Worm (Caenorhabditis elegans) whole organism, young adult: ENCODE results near the gene F17C8.3.

Source experiments
- B0035.1 ChIP-seq: sonication (generic microtip); optimal IDR thresholded peaks from 2 replicates; lab custom pipeline; 2016; ENCODE audit warnings: missing genetic modification characterization, mild to moderate bottlenecking, missing compliant biosample characterization, missing genotype, missing genetic modification reagents
- B0336.3 ChIP-seq: fragments of 200-800 bp; sonication (Bioruptor generic); IDR thresholded peaks from 2 replicates; pipeline ENCODE4 v1.3.6; 2022; ENCODE audit warnings: missing genetic modification characterization, missing compliant biosample characterization
- C17E4.6 ChIP-seq: fragments of 200-800 bp; sonication (Bioruptor generic); IDR thresholded peaks from 2 replicates; pipeline ENCODE4 v1.3.6; 2022; ENCODE audit warnings: missing genetic modification reagents, missing genetic modification characterization, missing compliant biosample characterization
- F33H1.4 ChIP-seq: fragments of 200-800 bp; sonication (Bioruptor generic); IDR thresholded peaks from 2 replicates; pipeline ENCODE4 v1.3.6; 2022; ENCODE audit warnings: missing genetic modification reagents, missing genetic modification characterization, missing compliant biosample characterization
- F55B11.4 ChIP-seq: sonication (generic microtip); optimal IDR thresholded peaks from 2 replicates; lab custom pipeline; 2016; ENCODE audit warnings: missing compliant biosample characterization, missing genetic modification characterization, borderline replicate concordance; ENCODE audit not compliant: insufficient read depth
- K11D2.4 ChIP-seq: fragments of 200-800 bp; sonication (Bioruptor generic); IDR thresholded peaks from 2 replicates; pipeline ENCODE4 v1.3.6; 2022; ENCODE audit warnings: missing genetic modification reagents, missing genetic modification characterization, missing compliant biosample characterization
- K12H6.12 ChIP-seq: fragments of 200-800 bp; sonication (Bioruptor generic); optimal IDR thresholded peaks from 2 replicates; lab custom pipeline; 2018; ENCODE audit warnings: mild to moderate bottlenecking, missing genetic modification characterization, missing compliant biosample characterization
- Y53F4B.3 ChIP-seq: fragments of 200-800 bp; sonication (Bioruptor generic); IDR thresholded peaks from 2 replicates; pipeline ENCODE4 v1.3.6; 2022; ENCODE audit warnings: missing genetic modification reagents, missing genetic modification characterization, missing compliant biosample characterization
- Y56A3A.18 ChIP-seq: fragments of 200-800 bp; sonication (Bioruptor generic); IDR thresholded peaks from 2 replicates; pipeline ENCODE4 v1.3.6; 2022; ENCODE audit warnings: missing genetic modification reagents, missing genetic modification characterization, missing compliant biosample characterization
- akir-1 ChIP-seq: fragments of 200-800 bp; sonication (Bioruptor generic); optimal IDR thresholded peaks from 2 replicates; lab custom pipeline; 2018; ENCODE audit warnings: mild to moderate bottlenecking, missing genetic modification characterization, moderate library complexity, missing compliant biosample characterization
- aptf-2 ChIP-seq: fragments of 200-800 bp; sonication (Bioruptor generic); conservative IDR thresholded peaks from 2 replicates; pipeline ENCODE4 v1.3.6; 2022; ENCODE audit warnings: missing genetic modification reagents, missing genetic modification characterization, missing compliant biosample characterization
- athp-1 ChIP-seq: sonication (generic microtip); optimal IDR thresholded peaks from 2 replicates; lab custom pipeline; 2017; ENCODE audit warnings: mild to moderate bottlenecking, missing genetic modification characterization, missing compliant biosample characterization
- attf-3 ChIP-seq: fragments of 200-800 bp; sonication (Bioruptor generic); conservative IDR thresholded peaks from 2 replicates; pipeline ENCODE4 v1.3.6; 2022; ENCODE audit warnings: missing genetic modification reagents, missing genetic modification characterization, missing compliant biosample characterization
- attf-5 ChIP-seq: fragments of 200-800 bp; sonication (Bioruptor generic); optimal IDR thresholded peaks from 2 replicates; lab custom pipeline; 2018; ENCODE audit warnings: mild to moderate bottlenecking, missing genetic modification characterization, missing compliant biosample characterization
- ceh-27 ChIP-seq: fragments of 200-800 bp; sonication (Bioruptor generic); optimal IDR thresholded peaks from 2 replicates; lab custom pipeline; 2018; ENCODE audit warnings: mild to moderate bottlenecking, missing genetic modification characterization, moderate library complexity, missing compliant biosample characterization
- ceh-58 ChIP-seq: fragments of 200-800 bp; sonication (Bioruptor generic); IDR thresholded peaks from 2 replicates; pipeline ENCODE4 v1.3.6; 2022; ENCODE audit warnings: missing genetic modification characterization, missing compliant biosample characterization
- die-1 ChIP-seq: sonication (generic microtip); optimal IDR thresholded peaks from 2 replicates; lab custom pipeline; 2016; ENCODE audit warnings: missing genotype, mild to moderate bottlenecking, missing genetic modification characterization, missing compliant biosample characterization
- dox-1 ChIP-seq: fragments of 200-800 bp; sonication (Bioruptor generic); IDR thresholded peaks from 2 replicates; pipeline ENCODE4 v1.3.6; 2022; ENCODE audit warnings: missing genetic modification reagents, missing genetic modification characterization, missing compliant biosample characterization
- efl-1 ChIP-seq: fragments of 150-350 bp; optimal IDR thresholded peaks from 2 replicates; lab custom pipeline; 2014; ENCODE audit warnings: missing biosample characterization, missing genetic modification reagents, missing genetic modification characterization
- ets-4 ChIP-seq: fragments of 200-800 bp; sonication (Bioruptor generic); optimal IDR thresholded peaks from 2 replicates; lab custom pipeline; 2018; ENCODE audit warnings: mild to moderate bottlenecking, missing genetic modification characterization, missing compliant biosample characterization
- fkh-3 ChIP-seq: sonication (generic microtip); optimal IDR thresholded peaks from 2 replicates; lab custom pipeline; 2016; ENCODE audit warnings: mild to moderate bottlenecking, missing genetic modification characterization, missing compliant biosample characterization
- him-1 ChIP-seq: sonication (generic microtip); optimal IDR thresholded peaks from 2 replicates; lab custom pipeline; 2016; ENCODE audit warnings: missing genotype, missing genetic modification reagents, missing genetic modification characterization, missing compliant biosample characterization
- hmg-1.2 ChIP-seq: fragments of 200-800 bp; sonication (Bioruptor generic); IDR thresholded peaks from 2 replicates; pipeline ENCODE4 v1.3.6; 2022; ENCODE audit warnings: missing genetic modification reagents, missing genetic modification characterization, missing compliant biosample characterization
- hrde-1 ChIP-seq: sonication (generic microtip); optimal IDR thresholded peaks from 2 replicates; lab custom pipeline; 2016; ENCODE audit warnings: missing genetic modification characterization, mild to moderate bottlenecking, missing compliant biosample characterization, moderate library complexity, missing genotype, missing genetic modification reagents, borderline replicate concordance
- let-526 ChIP-seq: fragments of 200-800 bp; sonication (Bioruptor generic); IDR thresholded peaks from 2 replicates; pipeline ENCODE4 v1.3.6; 2022; ENCODE audit warnings: missing genetic modification reagents, missing genetic modification characterization, missing compliant biosample characterization
- lin-35 ChIP-seq, 3 experiments: fragments of 150-350 bp in 2 of 3; sonication (generic microtip) in 1 of 3; optimal IDR thresholded peaks; 2 replicates each; lab custom pipeline; 2014 to 2018; ENCODE audit warnings: missing biosample characterization in 3 of 3, missing genetic modification characterization in 3 of 3, missing genetic modification reagents in 3 of 3
- lin-40 ChIP-seq: sonication (generic microtip); optimal IDR thresholded peaks from 2 replicates; lab custom pipeline; 2016; ENCODE audit warnings: missing genetic modification characterization, mild to moderate bottlenecking, missing compliant biosample characterization, missing genotype, missing genetic modification reagents
- lin-54 ChIP-seq: fragments of 200-800 bp; sonication (Bioruptor generic); optimal IDR thresholded peaks from 2 replicates; lab custom pipeline; 2018; ENCODE audit warnings: mild to moderate bottlenecking, missing genetic modification characterization, missing compliant biosample characterization
- madf-6 ChIP-seq: fragments of 200-800 bp; sonication (Bioruptor generic); IDR thresholded peaks from 2 replicates; pipeline ENCODE4 v1.3.6; 2022; ENCODE audit warnings: missing genetic modification reagents, missing genetic modification characterization, missing compliant biosample characterization
- mcd-1 ChIP-seq: fragments of 200-800 bp; sonication (Bioruptor generic); IDR thresholded peaks from 2 replicates; pipeline ENCODE4 v1.3.6; 2022; ENCODE audit warnings: missing genetic modification reagents, missing genetic modification characterization, missing compliant biosample characterization
- mel-28 ChIP-seq: sonication (generic microtip); optimal IDR thresholded peaks from 2 replicates; lab custom pipeline; 2016; ENCODE audit warnings: borderline replicate concordance, mild to moderate bottlenecking, missing genetic modification characterization, missing compliant biosample characterization
- mxl-1 ChIP-seq: sonication (generic microtip); optimal IDR thresholded peaks from 2 replicates; lab custom pipeline; 2016; ENCODE audit warnings: missing genetic modification characterization, missing compliant biosample characterization
- nfyb-1 ChIP-seq: fragments of 200-800 bp; sonication (Bioruptor generic); IDR thresholded peaks from 2 replicates; pipeline ENCODE4 v1.3.6; 2022; ENCODE audit warnings: missing genetic modification reagents, missing genetic modification characterization, missing compliant biosample characterization
- nhr-120 ChIP-seq: fragments of 200-800 bp; sonication (Bioruptor generic); IDR thresholded peaks from 2 replicates; pipeline ENCODE4 v1.3.6; 2022; ENCODE audit warnings: missing genetic modification characterization, missing compliant biosample characterization
- rcor-1 ChIP-seq: fragments of 200-800 bp; sonication (Bioruptor generic); IDR thresholded peaks from 2 replicates; pipeline ENCODE4 v1.3.6; 2022; ENCODE audit warnings: missing genetic modification reagents, missing genetic modification characterization, missing compliant biosample characterization
- rec-8 ChIP-seq, 2 experiments: sonication (generic microtip); optimal IDR thresholded peaks; 2 replicates each; lab custom pipeline; 2016; ENCODE audit warnings: mild to moderate bottlenecking in 2 of 2, missing genetic modification characterization in 2 of 2, missing genetic modification reagents in 2 of 2, missing genotype in 2 of 2, missing biosample characterization in 1 of 2, missing compliant biosample characterization in 1 of 2, moderate library complexity in 1 of 2
- repo-1 ChIP-seq: sonication (generic microtip); optimal IDR thresholded peaks from 2 replicates; lab custom pipeline; 2017; ENCODE audit warnings: mild to moderate bottlenecking, missing genetic modification characterization, missing compliant biosample characterization
- sdz-38 ChIP-seq: sonication (generic microtip); optimal IDR thresholded peaks from 2 replicates; lab custom pipeline; 2016; ENCODE audit warnings: missing genotype, missing genetic modification characterization, missing compliant biosample characterization
- snpc-3.4 ChIP-seq: sonication (generic microtip); optimal IDR thresholded peaks from 2 replicates; lab custom pipeline; 2017; ENCODE audit warnings: missing genetic modification characterization, mild to moderate bottlenecking, missing compliant biosample characterization, antibody characterized with exemption, moderate library complexity, missing genotype, missing genetic modification reagents
- snpc-4 ChIP-seq, 5 experiments: fragments of 150-350 bp in 1 of 5; sonication (generic microtip) in 4 of 5; optimal IDR thresholded peaks; 2 replicates each; lab custom pipeline; 2014 to 2018; ENCODE audit warnings: missing genetic modification characterization in 5 of 5, missing biosample characterization in 3 of 5, antibody characterized with exemption in 2 of 5, mild to moderate bottlenecking in 2 of 5, missing compliant biosample characterization in 2 of 5, missing genotype in 2 of 5, moderate library complexity in 2 of 5, missing genetic modification reagents in 1 of 5
- tbp1 ChIP-seq: fragments of 200-800 bp; sonication (Bioruptor generic); optimal IDR thresholded peaks from 2 replicates; lab custom pipeline; 2018; ENCODE audit warnings: mild to moderate bottlenecking, missing genetic modification characterization, missing compliant biosample characterization
- tlf-1 ChIP-seq: fragments of 200-800 bp; sonication (Bioruptor generic); optimal IDR thresholded peaks from 2 replicates; lab custom pipeline; 2018; ENCODE audit warnings: mild to moderate bottlenecking, missing genetic modification characterization, missing compliant biosample characterization
- xnd-1 ChIP-seq: sonication (generic microtip); optimal IDR thresholded peaks from 2 replicates; lab custom pipeline; 2016; ENCODE audit warnings: missing genotype, missing genetic modification reagents, missing genetic modification characterization, missing compliant biosample characterization
- zfh-2 ChIP-seq: fragments of 200-800 bp; sonication (Bioruptor generic); conservative IDR thresholded peaks from 2 replicates; pipeline ENCODE4 v1.3.6; 2022; ENCODE audit warnings: missing genetic modification reagents, missing genetic modification characterization, missing compliant biosample characterization
- ztf-26 ChIP-seq: sonication (generic microtip); optimal IDR thresholded peaks from 2 replicates; lab custom pipeline; 2017; ENCODE audit warnings: missing genetic modification characterization, missing compliant biosample characterization
- ztf-28 ChIP-seq: fragments of 200-800 bp; sonication (Bioruptor generic); IDR thresholded peaks from 2 replicates; pipeline ENCODE4 v1.3.6; 2022; ENCODE audit warnings: missing genetic modification reagents, missing genetic modification characterization, missing compliant biosample characterization
- ztf-3 ChIP-seq: fragments of 200-800 bp; sonication (Bioruptor generic); optimal IDR thresholded peaks from 2 replicates; lab custom pipeline; 2018; ENCODE audit warnings: mild to moderate bottlenecking, missing genetic modification characterization, missing compliant biosample characterization

Gene F17C8.3

ce11 chrIII:4720620-4721227, 11.0 kb upstream of the F17C8.3 start, which contains the start of gene emb-5 (continued):
- no peak for TF ChIP-seq rcor-1 (GFP tag; lab: Robert Waterston, UW)
- TF ChIP-seq ceh-58, result no peak
- TF ChIP-seq F33H1.4 (GFP tag; lab: Robert Waterston, UW), result 0 out of 2 replicates have a peak, but pooled peaks have one; percentile 41
- no peak for TF ChIP-seq B0336.3 (GFP tag; lab: Robert Waterston, UW)
- no peak for TF ChIP-seq mxl-1 (tag; lab: Kevin White, UChicago)
- no peak for TF ChIP-seq akir-1
- no peak for TF ChIP-seq him-1 (tag; lab: Kevin White, UChicago)
- no peak for TF ChIP-seq C17E4.6 (GFP tag; lab: Robert Waterston, UW)
- TF ChIP-seq attf-5 (GFP tag; lab: Kevin White, UChicago), result peak; percentile 59
- peak; percentile 58 for TF ChIP-seq efl-1 (GFP tag; lab: Kevin White, UChicago)
- TF ChIP-seq let-526 (GFP tag; lab: Robert Waterston, UW), result no peak
- TF ChIP-seq ztf-26, result no peak
- no peak for TF ChIP-seq snpc-4 (GFP tag; optimal IDR thresholded peaks at IDR 0.05; lab: Kevin White, UChicago)
- TF ChIP-seq snpc-4 (tag; optimal IDR thresholded peaks at IDR 0.05; lab: Kevin White, UChicago), result no peak
- TF ChIP-seq tlf-1, result no peak
- TF ChIP-seq ztf-3 (GFP tag; lab: Kevin White, UChicago), result no peak
- no peak for TF ChIP-seq nhr-120
- TF ChIP-seq hrde-1 (tag; lab: Kevin White, UChicago), result no peak
- no peak for TF ChIP-seq tbp1 (GFP tag; lab: Kevin White, UChicago)
- TF ChIP-seq xnd-1, result no peak
- no peak for TF ChIP-seq athp-1
- TF ChIP-seq lin-35 (GFP tag; optimal IDR thresholded peaks at IDR 0.05; lab: Kevin White, UChicago), result peak in 2 of 3 experiments; percentile 42 to 72
- peak; percentile 18 for TF ChIP-seq snpc-3.4 (tag; lab: Kevin White, UChicago)
- no peak for TF ChIP-seq ets-4 (GFP tag; lab: Kevin White, UChicago)
- TF ChIP-seq repo-1 (tag; lab: Kevin White, UChicago), result no peak
- no peak for TF ChIP-seq ztf-28 (GFP tag; lab: Robert Waterston, UW)
- TF ChIP-seq F55B11.4 (tag; lab: Kevin White, UChicago), result no peak
- no peak for TF ChIP-seq sdz-38
- no peak for TF ChIP-seq Y53F4B.3 (GFP tag; lab: Robert Waterston, UW)
- TF ChIP-seq attf-3 (GFP tag; lab: Robert Waterston, UW), result no peak
- TF ChIP-seq fkh-3 (tag; lab: Kevin White, UChicago), result no peak
- TF ChIP-seq die-1 (tag; lab: Kevin White, UChicago), result no peak
- no peak for TF ChIP-seq B0035.1 (tag; lab: Kevin White, UChicago)
- TF ChIP-seq lin-40 (tag; lab: Kevin White, UChicago), result no peak

ce11 chrIII:4721750-4722149, 10.0 kb upstream of the F17C8.3 start, which contains the start of gene acy-1:
Gene acy-1 (plus strand): TSS chrIII:4722095.
- TF ChIP-seq mcd-1, result peak; percentile 57
- no peak for TF ChIP-seq madf-6
- peak; percentile 85 for TF ChIP-seq hmg-1.2 (GFP tag; lab: Robert Waterston, UW)
- peak; percentile 88 for TF ChIP-seq zfh-2
- no peak for TF ChIP-seq mel-28 (tag; lab: Kevin White, UChicago)
- TF ChIP-seq lin-35 (GFP tag; optimal IDR thresholded peaks at IDR 0.05; lab: Kevin White, UChicago), result peak in 1 of 3 experiments; percentile 78
- no peak for TF ChIP-seq aptf-2 (GFP tag; lab: Robert Waterston, UW)
- peak; percentile 75 for TF ChIP-seq K12H6.12 (tag; lab: Kevin White, UChicago)
- TF ChIP-seq lin-54 (GFP tag; lab: Kevin White, UChicago), result peak; percentile 8
- TF ChIP-seq lin-40 (tag; lab: Kevin White, UChicago), result peak; percentile 36
- TF ChIP-seq nfyb-1, result 0 out of 2 replicates have a peak, but pooled peaks have one; percentile 32
- no peak for TF ChIP-seq rec-8 (tag; optimal IDR thresholded peaks at IDR 0.05; lab: Kevin White, UChicago)
- no peak for TF ChIP-seq Y56A3A.18 (GFP tag; lab: Robert Waterston, UW)
- TF ChIP-seq attf-5 (GFP tag; lab: Kevin White, UChicago), result peak; percentile 34
- peak; percentile 45; the same call in 1 of the 2 replicates for TF ChIP-seq dox-1
- TF ChIP-seq K11D2.4 (GFP tag; lab: Robert Waterston, UW), result peak; percentile 54
- TF ChIP-seq ceh-27 (GFP tag; lab: Kevin White, UChicago), result peak; percentile 51
